Worm (Caenorhabditis elegans) whole organism, midembryonic: ENCODE data around the gene sbt-1.

Experiments
- T22C8.4 ChIP-seq: fragments of 200-800 bp; sonication (Bioruptor generic); IDR thresholded peaks from 2 replicates; pipeline ENCODE4 v1.3.6; 2022; ENCODE audit warnings: missing genetic modification characterization, missing compliant biosample characterization
- cog-1 ChIP-seq: sonication (generic microtip); optimal IDR thresholded peaks from 2 replicates; lab custom pipeline; 2016; ENCODE audit warnings: missing genetic modification characterization, missing compliant biosample characterization
- flt-1 ChIP-seq: fragments of 200-800 bp; sonication (Bioruptor generic); IDR thresholded peaks from 2 replicates; pipeline ENCODE4 v1.3.6; 2022; ENCODE audit warnings: missing genetic modification characterization, missing compliant biosample characterization
- klf-2 ChIP-seq: fragments of 200-800 bp; sonication (Bioruptor generic); conservative IDR thresholded peaks from 2 replicates; pipeline ENCODE4 v1.3.6; 2022; ENCODE audit warnings: missing genetic modification reagents, missing genetic modification characterization, missing compliant biosample characterization
- med-1 ChIP-seq: sonication (generic microtip); optimal IDR thresholded peaks from 2 replicates; lab custom pipeline; 2017; ENCODE audit warnings: missing genetic modification characterization, mild to moderate bottlenecking, missing compliant biosample characterization, antibody characterized with exemption, missing genetic modification reagents; ENCODE audit not compliant: insufficient read depth
- ref-1 ChIP-seq: fragments of 200-800 bp; sonication (Bioruptor generic); conservative IDR thresholded peaks from 2 replicates; pipeline ENCODE4 v1.3.6; 2022; ENCODE audit warnings: missing genetic modification reagents, missing genetic modification characterization, missing compliant biosample characterization
- tab-1 ChIP-seq: fragments of 200-800 bp; sonication (Bioruptor generic); IDR thresholded peaks from 2 replicates; pipeline ENCODE4 v1.3.6; 2022; ENCODE audit warnings: missing genetic modification characterization, missing compliant biosample characterization
- ztf-23 ChIP-seq: fragments of 200-800 bp; sonication (Bioruptor generic); IDR thresholded peaks from 2 replicates; pipeline ENCODE4 v1.3.6; 2022; ENCODE audit warnings: missing genetic modification reagents, missing genetic modification characterization, missing compliant biosample characterization
- ztf-29 ChIP-seq: fragments of 200-800 bp; sonication (Bioruptor generic); IDR thresholded peaks from 2 replicates; pipeline ENCODE4 v1.3.6; 2022; ENCODE audit warnings: missing genetic modification reagents, missing genetic modification characterization, missing compliant biosample characterization

sbt-1 gene

DNA sequence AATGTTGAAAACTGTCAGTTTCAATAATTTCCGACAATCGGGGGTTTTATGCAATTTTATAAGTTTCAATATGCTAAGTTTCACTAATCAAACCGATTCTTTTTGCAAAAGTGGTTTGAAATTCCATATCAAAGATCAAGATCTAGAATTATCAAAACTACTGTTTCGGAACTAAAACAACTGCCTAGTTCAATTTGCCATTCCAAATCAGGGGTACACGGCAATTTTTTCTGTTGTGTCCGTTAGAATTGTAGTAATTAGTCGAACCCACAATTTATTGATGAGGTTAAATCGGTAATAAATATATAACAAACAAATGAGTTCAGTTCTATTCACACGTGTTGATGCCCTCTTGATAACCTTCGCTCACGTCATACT is 42.8 kb downstream of the sbt-1 start:
- no peak for TF ChIP-seq flt-1 (GFP tag; lab: Robert Waterston, UW)
- TF ChIP-seq cog-1 (tag; lab: Kevin White, UChicago), result no peak
- TF ChIP-seq med-1 (GFP tag; lab: Kevin White, UChicago), result no peak
- no peak for TF ChIP-seq ref-1 (GFP tag; lab: Robert Waterston, UW)
- TF ChIP-seq T22C8.4 (GFP tag; lab: Robert Waterston, UW), result no peak

DNA sequence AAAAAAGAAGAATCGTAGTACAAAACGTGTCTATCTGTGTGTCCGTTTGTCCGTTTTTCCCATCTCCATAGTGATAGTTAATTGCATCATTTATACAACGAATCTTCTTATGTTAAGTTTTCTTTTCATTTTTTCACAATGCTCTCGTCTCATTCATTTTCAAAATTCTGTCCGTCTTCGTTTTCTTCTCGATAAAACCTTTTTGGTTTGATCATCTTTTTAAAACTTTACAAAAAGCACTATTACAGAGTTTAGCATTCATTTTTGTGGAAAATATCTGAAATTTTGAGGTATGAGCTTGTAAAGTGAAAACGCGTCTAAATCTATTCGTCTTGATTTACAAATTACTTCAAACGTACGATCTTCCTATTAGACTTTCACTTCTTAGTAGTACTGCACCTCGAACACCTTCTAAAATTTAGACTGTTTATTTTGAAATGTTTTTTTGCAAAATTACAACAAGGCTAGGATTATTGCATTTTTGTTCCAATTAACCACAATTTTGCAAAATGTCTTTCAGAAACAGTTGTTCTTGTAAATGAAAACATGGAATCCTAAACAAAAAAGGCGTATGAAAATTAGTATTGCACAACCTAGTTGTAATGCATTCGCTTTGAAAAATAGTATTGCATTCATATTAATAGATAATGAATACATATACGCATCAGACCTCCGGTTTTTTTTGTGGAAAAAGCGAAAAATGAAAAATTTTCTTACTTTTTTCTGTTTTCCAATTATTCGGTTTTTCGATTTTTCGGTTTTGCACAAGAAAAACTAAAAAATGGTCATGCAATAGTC is 43.4 kb downstream of the sbt-1 start:
- TF ChIP-seq cog-1 (tag; lab: Kevin White, UChicago), result no peak
- no peak for TF ChIP-seq flt-1 (GFP tag; lab: Robert Waterston, UW)
- TF ChIP-seq med-1 (GFP tag; lab: Kevin White, UChicago), result no peak
- TF ChIP-seq ztf-29 (GFP tag; lab: Robert Waterston, UW), result no peak
- no peak for TF ChIP-seq ztf-23

DNA sequence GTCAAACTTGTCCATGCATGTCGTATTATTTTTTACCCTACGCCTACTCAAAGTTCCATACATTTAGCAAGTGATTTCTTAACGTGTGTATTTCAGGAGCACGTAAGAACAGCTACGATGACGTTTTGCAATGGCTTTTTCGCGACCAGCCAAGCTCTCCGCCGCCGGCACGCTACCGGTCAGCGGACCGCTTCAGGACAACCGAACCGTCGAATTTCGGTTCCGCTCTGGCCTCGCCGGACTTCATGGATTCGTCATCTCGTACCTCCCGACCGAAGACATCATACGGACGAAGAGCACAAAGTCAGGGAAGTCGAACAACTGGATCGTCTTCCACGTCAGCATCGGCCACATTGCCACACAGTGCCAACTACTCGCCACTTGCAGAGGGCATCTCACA is 45.0 kb downstream of the sbt-1 start:
- TF ChIP-seq flt-1 (GFP tag; lab: Robert Waterston, UW), result no peak
- TF ChIP-seq tab-1 (GFP tag; lab: Robert Waterston, UW), result no peak
- no peak for TF ChIP-seq med-1 (GFP tag; lab: Kevin White, UChicago)
- TF ChIP-seq klf-2 (GFP tag; lab: Robert Waterston, UW), result no peak
- no peak for TF ChIP-seq cog-1 (tag; lab: Kevin White, UChicago)
- no peak for TF ChIP-seq T22C8.4 (GFP tag; lab: Robert Waterston, UW)
- no peak for TF ChIP-seq ztf-29 (GFP tag; lab: Robert Waterston, UW)
- no peak for TF ChIP-seq ref-1 (GFP tag; lab: Robert Waterston, UW)

DNA sequence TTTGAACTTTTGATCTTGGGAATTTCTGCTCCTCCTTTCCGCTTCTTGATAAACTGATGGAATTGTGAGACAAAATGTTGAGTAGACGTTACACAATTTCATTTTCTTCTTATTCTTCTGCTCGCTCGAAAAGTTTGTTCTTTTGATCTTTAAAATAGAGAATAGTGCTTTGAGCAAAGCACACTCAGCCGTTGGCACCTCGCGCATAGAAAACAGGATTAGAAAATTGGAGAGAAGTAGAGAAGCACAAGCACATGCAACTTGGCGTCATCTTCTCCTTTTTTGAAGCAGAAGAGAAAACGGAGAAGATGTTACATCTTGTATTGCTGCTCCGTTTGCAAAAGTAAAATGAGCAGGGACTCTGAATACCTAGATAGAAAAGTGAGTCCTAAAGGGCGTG is 46.5 kb downstream of the sbt-1 start:
- TF ChIP-seq tab-1 (GFP tag; lab: Robert Waterston, UW) (no peak), klf-2 (GFP tag; lab: Robert Waterston, UW) (no peak), cog-1 (tag; lab: Kevin White, UChicago) (no peak), T22C8.4 (GFP tag; lab: Robert Waterston, UW) (no peak), ref-1 (GFP tag; lab: Robert Waterston, UW) (no peak), flt-1 (GFP tag; lab: Robert Waterston, UW) (no peak), ztf-23 (no peak), med-1 (GFP tag; lab: Kevin White, UChicago) (no peak), ztf-29 (GFP tag; lab: Robert Waterston, UW) (no peak)

DNA sequence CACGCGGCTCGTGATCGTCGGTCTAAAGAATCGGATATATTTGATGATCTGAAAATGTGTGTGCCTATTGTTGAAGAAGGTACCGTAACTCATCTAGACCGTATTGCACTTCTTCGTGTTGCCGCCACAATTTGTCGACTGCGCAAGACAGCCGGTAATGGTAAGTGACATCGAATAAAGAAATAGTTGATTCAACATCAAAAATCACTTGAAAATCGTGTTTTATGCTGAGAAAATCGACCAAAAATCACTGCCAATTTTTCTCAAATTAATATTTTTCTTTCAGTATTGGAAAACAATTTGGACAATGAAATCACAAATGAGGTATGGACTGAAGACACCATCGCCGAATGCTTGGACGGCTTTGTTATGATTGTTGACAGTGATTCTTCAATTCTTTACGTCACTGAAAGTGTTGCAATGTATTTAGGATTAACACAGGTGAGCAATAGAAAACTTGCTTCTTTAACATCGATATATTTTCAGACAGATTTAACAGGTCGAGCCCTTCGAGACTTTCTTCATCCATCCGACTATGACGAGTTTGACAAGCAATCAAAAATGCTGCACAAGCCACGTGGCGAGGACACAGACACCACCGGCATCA is 47.2 kb downstream of the sbt-1 start:
- TF ChIP-seq tab-1 (GFP tag; lab: Robert Waterston, UW) (no peak), med-1 (GFP tag; lab: Kevin White, UChicago) (no peak), klf-2 (GFP tag; lab: Robert Waterston, UW) (no peak), flt-1 (GFP tag; lab: Robert Waterston, UW) (no peak), ref-1 (GFP tag; lab: Robert Waterston, UW) (no peak), T22C8.4 (GFP tag; lab: Robert Waterston, UW) (no peak), ztf-23 (no peak), ztf-29 (GFP tag; lab: Robert Waterston, UW) (no peak), cog-1 (tag; lab: Kevin White, UChicago) (no peak)

DNA sequence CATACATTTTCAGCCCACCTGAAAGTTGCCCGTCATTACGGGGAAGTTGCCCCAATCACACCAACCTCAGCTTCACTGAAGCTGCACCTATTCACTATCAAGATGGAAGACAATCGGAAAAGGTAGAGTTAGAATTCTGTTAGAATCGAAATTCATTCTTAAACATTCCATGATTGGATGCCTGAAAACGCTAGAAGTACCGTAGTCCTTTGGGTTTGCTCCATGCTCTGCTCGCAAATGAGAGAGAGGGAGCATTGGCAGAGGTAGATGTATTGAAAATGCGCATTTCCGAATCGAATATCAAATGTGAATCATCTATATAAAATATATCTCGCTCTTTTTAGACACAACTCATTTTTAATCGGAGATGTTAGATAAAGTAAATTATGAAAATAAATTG is 48.3 kb downstream of the sbt-1 start, which contains the start of gene hif-1:
hif-1 (plus strand) TSS at position 8 of the 400 bp plus-strand sequence.
- TF ChIP-seq tab-1 (GFP tag; lab: Robert Waterston, UW), result no peak
- no peak for TF ChIP-seq ztf-23
- TF ChIP-seq klf-2 (GFP tag; lab: Robert Waterston, UW), result no peak
- TF ChIP-seq ref-1 (GFP tag; lab: Robert Waterston, UW), result no peak
- TF ChIP-seq med-1 (GFP tag; lab: Kevin White, UChicago), result no peak
- no peak for TF ChIP-seq cog-1 (tag; lab: Kevin White, UChicago)
- TF ChIP-seq ztf-29 (GFP tag; lab: Robert Waterston, UW), result no peak
- no peak for TF ChIP-seq T22C8.4 (GFP tag; lab: Robert Waterston, UW)
- TF ChIP-seq flt-1 (GFP tag; lab: Robert Waterston, UW), result no peak

DNA sequence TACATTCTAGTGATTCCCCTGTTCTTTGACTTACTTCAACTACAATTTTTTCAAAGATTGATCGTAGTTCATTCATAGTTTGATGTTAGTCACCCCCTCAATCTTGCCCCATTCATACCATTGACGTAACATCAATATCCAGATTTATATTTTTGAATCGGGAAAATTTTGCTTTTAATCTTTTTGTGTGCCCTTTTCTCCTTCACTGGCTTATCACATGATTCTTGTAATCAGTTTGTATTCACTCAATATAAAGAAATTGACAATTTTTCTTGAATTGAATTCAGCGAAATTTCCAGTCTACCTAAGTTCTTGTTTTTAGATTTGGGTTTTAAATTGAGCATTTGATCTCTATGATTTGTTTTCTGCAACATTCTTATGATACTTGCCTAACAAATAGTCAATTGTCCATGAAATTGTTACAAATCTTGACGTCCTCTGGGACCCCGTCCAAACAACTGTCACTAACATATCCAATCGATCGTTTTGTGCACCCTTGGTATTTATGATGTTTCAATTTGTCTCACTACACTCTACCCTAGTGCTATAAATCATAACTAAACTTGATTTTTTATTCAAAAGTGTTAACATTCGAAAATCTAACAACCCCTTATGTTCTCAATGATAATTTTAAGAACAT is 48.9 kb downstream of the sbt-1 start:
- TF ChIP-seq ref-1 (GFP tag; lab: Robert Waterston, UW), result no peak
- TF ChIP-seq T22C8.4 (GFP tag; lab: Robert Waterston, UW), result no peak
- no peak for TF ChIP-seq med-1 (GFP tag; lab: Kevin White, UChicago)
- no peak for TF ChIP-seq cog-1 (tag; lab: Kevin White, UChicago)
- no peak for TF ChIP-seq tab-1 (GFP tag; lab: Robert Waterston, UW)
- no peak for TF ChIP-seq ztf-29 (GFP tag; lab: Robert Waterston, UW)
- no peak for TF ChIP-seq ztf-23
- no peak for TF ChIP-seq flt-1 (GFP tag; lab: Robert Waterston, UW)
- TF ChIP-seq klf-2 (GFP tag; lab: Robert Waterston, UW), result no peak

DNA sequence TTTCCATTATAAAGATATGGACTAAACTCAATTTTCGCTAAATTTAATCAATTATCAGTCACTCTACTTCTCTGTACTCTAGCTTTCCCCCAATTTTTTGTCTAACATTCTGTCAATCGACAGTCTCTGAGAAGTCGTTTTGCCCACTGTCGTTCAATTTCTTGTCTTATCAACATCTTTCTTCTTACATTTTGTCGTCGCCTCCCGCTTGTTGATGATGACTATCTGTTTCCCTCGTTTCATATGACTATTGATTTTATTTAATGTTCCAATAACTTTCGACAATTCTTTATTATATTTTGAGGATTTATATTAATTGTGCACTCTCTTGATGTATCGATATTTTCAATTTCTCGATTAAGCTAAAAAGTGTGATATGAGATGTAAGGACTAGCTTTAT is 49.8 kb downstream of the sbt-1 start:
- no peak for TF ChIP-seq tab-1 (GFP tag; lab: Robert Waterston, UW)
- TF ChIP-seq T22C8.4 (GFP tag; lab: Robert Waterston, UW), result no peak
- TF ChIP-seq klf-2 (GFP tag; lab: Robert Waterston, UW), result no peak
- TF ChIP-seq ztf-23, result no peak
- no peak for TF ChIP-seq med-1 (GFP tag; lab: Kevin White, UChicago)
- TF ChIP-seq ref-1 (GFP tag; lab: Robert Waterston, UW), result no peak
- TF ChIP-seq cog-1 (tag; lab: Kevin White, UChicago), result no peak
- no peak for TF ChIP-seq flt-1 (GFP tag; lab: Robert Waterston, UW)
